Worm (Caenorhabditis elegans): ENCODE measurements around the gene C30F2.5.

- TF ChIP-seq ceh-39 (tag; optimal IDR thresholded peaks at IDR 0.05) (no peak), sem-2 (GFP tag; optimal IDR thresholded peaks at IDR 0.05) (no peak), M03D4.4 (tag; optimal IDR thresholded peaks at IDR 0.05) (no peak), ztf-11 (tag; optimal IDR thresholded peaks at IDR 0.05) (no peak), snpc-4 (tag; optimal IDR thresholded peaks at IDR 0.05) (no peak), lin-13 (tag; optimal IDR thresholded peaks at IDR 0.05) (no peak), nhr-237 (tag; optimal IDR thresholded peaks at IDR 0.05) (no peak), elt-3 (tag; optimal IDR thresholded peaks at IDR 0.05) (no peak), unc-62 (GFP tag; optimal IDR thresholded peaks at IDR 0.05) (no peak)
Measured at ce11 chrX:16145244-16145643, 50.8 kb downstream of the C30F2.5 start.
